Fruit fly (Drosophila melanogaster) whole organism, embryonic: ENCODE results near the gene cpx.

ENCODE experiments used
- Abd-B ChIP-seq: fragments of 200-800 bp; sonication (Bioruptor generic); optimal IDR thresholded peaks from 2 replicates; lab custom pipeline; 2018; ENCODE audit warnings: missing biosample characterization, mild to moderate bottlenecking, missing genetic modification characterization, moderate library complexity
- CG10321 ChIP-seq: fragments of 200-800 bp; sonication (Bioruptor generic); IDR thresholded peaks from 2 replicates; pipeline ENCODE4 v1.3.6; 2022; ENCODE audit warnings: missing biosample characterization, missing genetic modification characterization
- CG10431 ChIP-seq: fragments of 200-800 bp; sonication (Bioruptor generic); optimal IDR thresholded peaks from 3 replicates; lab custom pipeline; 2018; ENCODE audit warnings: missing biosample characterization, mild to moderate bottlenecking, missing genetic modification characterization
- CG12155 ChIP-seq: fragments of 200-800 bp; sonication (Bioruptor generic); optimal IDR thresholded peaks from 3 replicates; lab custom pipeline; 2016; ENCODE audit warnings: missing biosample characterization, missing genetic modification characterization
- CG12744 ChIP-seq: fragments of 200-800 bp; sonication (Bioruptor generic); optimal IDR thresholded peaks from 2 replicates; lab custom pipeline; 2016; ENCODE audit warnings: missing biosample characterization, missing genetic modification characterization
- CG12769 ChIP-seq: fragments of 200-800 bp; sonication (Bioruptor generic); optimal IDR thresholded peaks from 2 replicates; lab custom pipeline; 2019; ENCODE audit warnings: missing biosample characterization, mild to moderate bottlenecking, missing genetic modification characterization, moderate library complexity
- CG13624 ChIP-seq: fragments of 200-800 bp; sonication (Bioruptor generic); optimal IDR thresholded peaks from 2 replicates; lab custom pipeline; 2016; ENCODE audit warnings: missing biosample characterization, missing genetic modification characterization
- CG17186 ChIP-seq: fragments of 200-800 bp; sonication (Bioruptor generic); optimal IDR thresholded peaks from 3 replicates; lab custom pipeline; 2017; ENCODE audit warnings: missing biosample characterization, missing genetic modification reagents, missing genetic modification characterization
- CG18011 ChIP-seq: fragments of 200-800 bp; sonication (Bioruptor generic); optimal IDR thresholded peaks from 2 replicates; lab custom pipeline; 2017; ENCODE audit warnings: missing biosample characterization, missing genetic modification characterization, mild to moderate bottlenecking, moderate library complexity, missing genotype
- CG3065 ChIP-seq: fragments of 200-800 bp; sonication (Bioruptor generic); optimal IDR thresholded peaks from 2 replicates; lab custom pipeline; 2016; ENCODE audit warnings: missing biosample characterization, missing genetic modification characterization
- CG32767 ChIP-seq: fragments of 200-800 bp; sonication (Bioruptor generic); IDR thresholded peaks from 2 replicates; pipeline ENCODE4 v1.3.6; 2022; ENCODE audit warnings: missing biosample characterization, missing genetic modification characterization
- CG33557 ChIP-seq: fragments of 200-800 bp; sonication (Bioruptor generic); optimal IDR thresholded peaks from 2 replicates; lab custom pipeline; 2019; ENCODE audit warnings: missing biosample characterization, mild to moderate bottlenecking, missing genetic modification characterization, moderate library complexity
- CG34224 ChIP-seq: fragments of 200-800 bp; sonication (Bioruptor generic); IDR thresholded peaks from 3 replicates; pipeline ENCODE4 v1.3.6; 2022; ENCODE audit warnings: missing biosample characterization, missing genetic modification characterization; ENCODE audit not compliant: partially characterized antibody
- CG6854 ChIP-seq: fragments of 200-800 bp; sonication (Bioruptor generic); optimal IDR thresholded peaks from 3 replicates; lab custom pipeline; 2017; ENCODE audit warnings: missing biosample characterization, mild to moderate bottlenecking, missing genetic modification characterization
- CG8924 ChIP-seq: fragments of 200-800 bp; optimal IDR thresholded peaks from 3 replicates; lab custom pipeline; 2019; ENCODE audit warnings: missing biosample characterization, mild to moderate bottlenecking, missing genetic modification characterization, moderate library complexity
- CG9437 ChIP-seq: fragments of 200-800 bp; sonication (Bioruptor generic); optimal IDR thresholded peaks from 2 replicates; lab custom pipeline; 2018; ENCODE audit warnings: missing biosample characterization, mild to moderate bottlenecking, missing genetic modification characterization
- CG9817 ChIP-seq: fragments of 200-800 bp; sonication (Bioruptor generic); optimal IDR thresholded peaks from 2 replicates; lab custom pipeline; 2018; ENCODE audit warnings: missing biosample characterization, mild to moderate bottlenecking, missing genetic modification characterization, moderate library complexity
- D19B ChIP-seq: fragments of 200-800 bp; sonication (Bioruptor generic); optimal IDR thresholded peaks from 2 replicates; lab custom pipeline; 2017; ENCODE audit warnings: missing biosample characterization, mild to moderate bottlenecking, missing genetic modification characterization
- E2f1 ChIP-seq: fragments of 200-800 bp; sonication (Bioruptor generic); IDR thresholded peaks from 2 replicates; pipeline ENCODE4 v1.3.6; 2022; ENCODE audit warnings: missing biosample characterization, missing genetic modification characterization
- Hey ChIP-seq: fragments of 200-800 bp; sonication (Bioruptor generic); optimal IDR thresholded peaks from 3 replicates; lab custom pipeline; 2018; ENCODE audit warnings: missing biosample characterization, mild to moderate bottlenecking, missing genetic modification characterization
- Jarid2 ChIP-seq: fragments of 200-800 bp; sonication (Bioruptor generic); optimal IDR thresholded peaks from 3 replicates; lab custom pipeline; 2017; ENCODE audit warnings: mild to moderate bottlenecking, missing biosample characterization, missing genetic modification reagents, missing genetic modification characterization
- MBD-R2 ChIP-seq: fragments of 200-800 bp; sonication (Bioruptor generic); IDR thresholded peaks from 2 replicates; pipeline ENCODE4 v1.3.6; 2022; ENCODE audit warnings: missing biosample characterization, missing genetic modification characterization
- Med ChIP-seq: fragments of 200-800 bp; sonication (Bioruptor generic); peaks from one replicate; lab custom pipeline; 2016; ENCODE audit warnings: missing biosample characterization, missing genetic modification characterization, mild to moderate bottlenecking, inconsistent platforms, moderate library complexity
- Ssrp ChIP-seq: fragments of 200-800 bp; sonication (Bioruptor generic); optimal IDR thresholded peaks from 2 replicates; lab custom pipeline; 2018; ENCODE audit warnings: missing biosample characterization, mild to moderate bottlenecking, missing genetic modification characterization, moderate library complexity
- Usf ChIP-seq: fragments of 200-800 bp; sonication (Bioruptor generic); optimal IDR thresholded peaks from 2 replicates; lab custom pipeline; 2017; ENCODE audit warnings: missing genotype, missing biosample characterization, missing genetic modification characterization
- caup ChIP-seq: fragments of 200-800 bp; sonication (Bioruptor generic); optimal IDR thresholded peaks from 3 replicates; lab custom pipeline; 2017; ENCODE audit warnings: missing biosample characterization, mild to moderate bottlenecking, missing genetic modification characterization, moderate library complexity; ENCODE audit not compliant: severe bottlenecking
- da ChIP-seq: fragments of 200-800 bp; sonication (Bioruptor generic); optimal IDR thresholded peaks from 2 replicates; lab custom pipeline; 2016; ENCODE audit warnings: missing biosample characterization, missing genetic modification characterization
- dimm ChIP-seq: fragments of 200-800 bp; sonication (Bioruptor generic); IDR thresholded peaks from 2 replicates; pipeline ENCODE4 v1.3.6; 2022; ENCODE audit warnings: missing biosample characterization, missing genetic modification characterization
- dpn ChIP-seq, 2 experiments: fragments of 200-800 bp; sonication (Bioruptor generic); optimal IDR thresholded peaks; 3 replicates each; lab custom pipeline; 2016; ENCODE audit warnings: missing biosample characterization in 2 of 2, missing genetic modification characterization in 2 of 2
- grn ChIP-seq: fragments of 200-800 bp; sonication (Bioruptor generic); optimal IDR thresholded peaks from 3 replicates; lab custom pipeline; 2017; ENCODE audit warnings: missing biosample characterization, missing genetic modification characterization
- hb ChIP-seq: fragments of 200-800 bp; sonication (Bioruptor generic); IDR thresholded peaks from 3 replicates; pipeline ENCODE4 v1.3.6; 2022; ENCODE audit warnings: missing biosample characterization, missing genetic modification characterization; ENCODE audit not compliant: partially characterized antibody
- jumu ChIP-seq: fragments of 200-800 bp; sonication (Bioruptor generic); optimal IDR thresholded peaks from 3 replicates; lab custom pipeline; 2016; ENCODE audit warnings: missing biosample characterization, missing genetic modification characterization
- onecut ChIP-seq: fragments of 200-800 bp; sonication (Bioruptor generic); IDR thresholded peaks from 2 replicates; pipeline ENCODE4 v1.3.6; 2022; ENCODE audit warnings: missing biosample characterization, missing genetic modification characterization
- pita ChIP-seq: fragments of 200-800 bp; sonication (Bioruptor generic); optimal IDR thresholded peaks from 2 replicates; lab custom pipeline; 2017; ENCODE audit warnings: missing biosample characterization, mild to moderate bottlenecking, missing genetic modification characterization
- prd ChIP-seq, 3 experiments: fragments of >200 bp in 2 of 3; fragments of 200-800 bp in 1 of 3; sonication (Bioruptor generic) in 1 of 3; optimal IDR thresholded peaks in 2 of 3; IDR thresholded peaks in 1 of 3; 2 replicates in 2 of 3; 3 replicates in 1 of 3; pipeline versions ENCODE4 v1.3.6 to Lab custom; 2017 to 2022; ENCODE audit warnings: missing biosample characterization in 1 of 3, missing genetic modification characterization in 1 of 3
- schlank ChIP-seq: fragments of 200-800 bp; sonication (Bioruptor generic); optimal IDR thresholded peaks from 2 replicates; lab custom pipeline; 2018; ENCODE audit warnings: missing biosample characterization, mild to moderate bottlenecking, missing genetic modification characterization
- tap ChIP-seq: fragments of 200-800 bp; optimal IDR thresholded peaks from 3 replicates; lab custom pipeline; 2019; ENCODE audit warnings: missing biosample characterization, mild to moderate bottlenecking, missing genetic modification characterization, moderate library complexity
- zen ChIP-seq: fragments of 200-800 bp; sonication (Bioruptor generic); optimal IDR thresholded peaks from 3 replicates; lab custom pipeline; 2018; ENCODE audit warnings: missing biosample characterization, mild to moderate bottlenecking, missing genetic modification characterization, moderate library complexity
- zfh2 ChIP-seq: fragments of 200-800 bp; sonication (Bioruptor generic); optimal IDR thresholded peaks from 2 replicates; lab custom pipeline; 2016; ENCODE audit warnings: missing biosample characterization, missing genetic modification characterization

cpx gene

DNA sequence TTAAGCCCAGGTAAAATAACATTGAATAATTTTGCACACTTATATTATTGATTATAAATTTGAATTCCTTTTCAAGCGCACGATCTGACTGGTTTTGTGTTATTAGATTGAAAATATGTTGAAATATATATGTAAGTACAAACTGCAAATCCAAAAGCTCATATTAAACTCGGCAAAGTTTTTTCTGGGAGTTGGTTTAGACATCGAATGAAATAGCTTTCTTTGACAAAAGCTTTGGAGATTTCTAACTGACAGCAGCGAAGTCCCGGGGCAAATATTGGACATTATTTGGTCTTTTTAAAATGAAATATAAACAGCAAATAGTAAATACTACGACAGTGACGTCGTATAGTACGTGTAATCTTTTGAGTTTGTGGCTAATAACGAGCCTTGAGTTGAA, 28.8 kb upstream of the cpx start, which contains the start of gene TwdlG:
Gene TwdlG, minus strand, starts transcription at position 101 of the 400 bp plus-strand sequence.
- no peak for TF ChIP-seq Hey (tag; lab: Kevin White, UChicago)
- TF ChIP-seq CG12769 (tag; lab: Kevin White, UChicago), result peak; percentile 13
- TF ChIP-seq Med (GFP tag; lab: Kevin White, UChicago), result peak; percentile 56
- TF ChIP-seq, all 482 proteins: peak for 2

DNA sequence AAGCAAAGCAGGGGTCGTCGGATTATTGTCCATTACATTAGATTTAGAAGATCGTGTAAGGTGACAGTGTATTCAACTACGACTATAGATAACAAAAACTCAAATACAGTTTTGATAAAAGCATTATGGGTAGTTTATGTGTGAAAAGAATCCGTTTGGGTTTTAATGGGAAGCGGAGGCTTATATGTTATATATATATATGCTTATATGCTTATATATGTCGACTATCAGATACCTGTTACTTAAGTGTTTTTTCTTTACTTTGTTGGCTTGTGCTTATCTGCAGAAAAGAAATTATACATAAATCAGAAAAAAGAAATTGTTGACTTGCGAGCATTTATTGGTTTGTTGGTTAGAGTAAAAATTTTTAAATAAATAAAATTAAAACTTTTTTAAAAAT, 27.1 kb upstream of the cpx start, which contains the start of gene CG14644:
Gene CG14644, minus strand, starts transcription at position 101 of the 400 bp plus-strand sequence.
- TF ChIP-seq CG8924 (tag; lab: Kevin White, UChicago), result no peak
- no peak for TF ChIP-seq CG12744
- no peak for TF ChIP-seq prd (optimal IDR thresholded peaks at IDR 0.05; lab: Kevin White, UChicago)
- TF ChIP-seq prd (GFP tag; IDR thresholded peaks at IDR 0.05; lab: Robert Waterston, UW), result no peak
- no peak for TF ChIP-seq Ssrp (tag; lab: Kevin White, UChicago)
- no peak for TF ChIP-seq da (GFP tag; lab: Kevin White, UChicago)
- no peak for TF ChIP-seq CG10431 (GFP tag; lab: Kevin White, UChicago)
- TF ChIP-seq zfh2, result no peak
- TF ChIP-seq dpn (GFP tag; optimal IDR thresholded peaks at IDR 0.05; lab: Kevin White, UChicago), result no peak
- TF ChIP-seq CG9817, result no peak
- no peak for TF ChIP-seq CG12155 (GFP tag; lab: Kevin White, UChicago)
- no peak for TF ChIP-seq grn (GFP tag; lab: Kevin White, UChicago)
- TF ChIP-seq onecut (GFP tag; lab: Robert Waterston, UW), result no peak
- TF ChIP-seq CG17186 (GFP tag; lab: Kevin White, UChicago), result no peak
- TF ChIP-seq CG33557 (GFP tag; lab: Kevin White, UChicago), result no peak
- no peak for TF ChIP-seq MBD-R2 (GFP tag; lab: Robert Waterston, UW)
- TF ChIP-seq schlank, result no peak

DNA sequence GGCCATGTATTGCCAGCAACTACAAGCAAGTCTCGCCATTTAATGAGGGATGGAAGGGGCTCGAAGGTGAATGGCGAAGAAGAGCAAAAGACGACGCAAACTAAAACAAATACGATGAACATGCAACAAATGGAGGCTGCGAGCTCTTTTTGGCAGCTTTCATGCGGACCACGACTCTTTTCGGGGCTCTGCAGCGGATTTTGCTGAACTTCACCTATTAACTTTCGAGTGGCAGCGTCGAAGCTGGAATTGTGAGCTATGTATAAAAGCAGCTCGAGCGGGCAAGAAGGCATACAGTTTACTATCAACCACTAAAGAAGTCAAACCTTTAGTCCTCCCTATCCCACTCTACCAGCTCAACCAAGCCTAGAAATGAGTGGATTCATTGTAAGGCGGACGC, 25.6 kb upstream of the cpx start, which contains the start of gene TwdlV:
Gene TwdlV, plus strand, starts transcription at position 301 of the 400 bp plus-strand sequence.
- no peak for TF ChIP-seq CG18011 (GFP tag; lab: Kevin White, UChicago)
- TF ChIP-seq E2f1 (GFP tag; lab: Robert Waterston, UW), result no peak
- TF ChIP-seq jumu, result no peak
- no peak for TF ChIP-seq caup (GFP tag; lab: Kevin White, UChicago)
- no peak for TF ChIP-seq Abd-B
- no peak for TF ChIP-seq CG6854 (GFP tag; lab: Kevin White, UChicago)
- no peak for TF ChIP-seq zen (tag; lab: Kevin White, UChicago)
- TF ChIP-seq CG13624 (GFP tag; lab: Kevin White, UChicago), result no peak
- no peak for TF ChIP-seq CG34224 (GFP tag; lab: Robert Waterston, UW)
- TF ChIP-seq CG3065 (GFP tag; lab: Kevin White, UChicago), result no peak
- TF ChIP-seq hb (GFP tag; lab: Robert Waterston, UW), result no peak
- no peak for TF ChIP-seq dimm
- TF ChIP-seq D19B (GFP tag; lab: Kevin White, UChicago), result no peak
- no peak for TF ChIP-seq CG9437 (GFP tag; lab: Kevin White, UChicago)
- no peak for TF ChIP-seq CG32767
- TF ChIP-seq Jarid2 (GFP tag; lab: Kevin White, UChicago), result no peak
- TF ChIP-seq CG10321 (GFP tag; lab: Robert Waterston, UW), result no peak
- no peak for TF ChIP-seq pita (GFP tag; lab: Kevin White, UChicago)
- no peak for TF ChIP-seq tap (tag; lab: Kevin White, UChicago)
- no peak for TF ChIP-seq Usf (GFP tag; lab: Kevin White, UChicago)
